Fruit fly (Drosophila melanogaster): Measurements from ENCODE around the gene Mkrn1.

The Mkrn1 gene

dm6 chr3L:21538893-21539244 lies 5.4 kb upstream of the Mkrn1 start:
- TF ChIP-seq fd96Ca (GFP tag; IDR thresholded peaks at IDR 0.05), result no peak
- no peak for TF ChIP-seq CG8159 (tag; optimal IDR thresholded peaks at IDR 0.05)
- no peak for TF ChIP-seq CG4496 (GFP tag; IDR thresholded peaks at IDR 0.05)
- no peak for TF ChIP-seq Pif1B (GFP tag; optimal IDR thresholded peaks at IDR 0.05)
- no peak for TF ChIP-seq CG13204 (GFP tag; optimal IDR thresholded peaks at IDR 0.05)
- TF ChIP-seq CG34367 (tag; optimal IDR thresholded peaks at IDR 0.05), result no peak

- TF ChIP-seq CG14655 (GFP tag; optimal IDR thresholded peaks at IDR 0.05), result no peak
- no peak for TF ChIP-seq Pif1B (GFP tag; optimal IDR thresholded peaks at IDR 0.05)
- TF ChIP-seq CG4496 (GFP tag; IDR thresholded peaks at IDR 0.05), result no peak
- TF ChIP-seq CG34367 (tag; optimal IDR thresholded peaks at IDR 0.05), result no peak
- no peak for TF ChIP-seq gl (tag; optimal IDR thresholded peaks at IDR 0.05)
- peak; percentile 63 for TF ChIP-seq EcR (GFP tag; optimal IDR thresholded peaks at IDR 0.05)
- no peak for TF ChIP-seq CG10348 (GFP tag; IDR thresholded peaks at IDR 0.05)
- TF ChIP-seq CG8159 (tag; optimal IDR thresholded peaks at IDR 0.05), result no peak
- TF ChIP-seq CG8301 (tag; optimal IDR thresholded peaks at IDR 0.05), result no peak
- TF ChIP-seq D1 (tag; optimal IDR thresholded peaks at IDR 0.05), result peak; percentile 27
- TF ChIP-seq CG17806 (tag; optimal IDR thresholded peaks at IDR 0.05), result no peak
- no peak for TF ChIP-seq Pif1A (GFP tag; optimal IDR thresholded peaks at IDR 0.05)
- no peak for TF ChIP-seq CG13204 (GFP tag; optimal IDR thresholded peaks at IDR 0.05)
- TF ChIP-seq fd96Ca (GFP tag; IDR thresholded peaks at IDR 0.05), result no peak
- peak; percentile 6 for TF ChIP-seq Snoo (tag; optimal IDR thresholded peaks at IDR 0.05)
- no peak for TF ChIP-seq rn (GFP tag; IDR thresholded peaks at IDR 0.05)
- TF ChIP-seq Ets98B (GFP tag; IDR thresholded peaks at IDR 0.05), result no peak
Observed at dm6 chr3L:21536857-21537256, 3.3 kb upstream of the Mkrn1 start, which contains the start of gene Rpn10. Gene Rpn10, plus strand, starts transcription at chr3L:21537000.

DNA sequence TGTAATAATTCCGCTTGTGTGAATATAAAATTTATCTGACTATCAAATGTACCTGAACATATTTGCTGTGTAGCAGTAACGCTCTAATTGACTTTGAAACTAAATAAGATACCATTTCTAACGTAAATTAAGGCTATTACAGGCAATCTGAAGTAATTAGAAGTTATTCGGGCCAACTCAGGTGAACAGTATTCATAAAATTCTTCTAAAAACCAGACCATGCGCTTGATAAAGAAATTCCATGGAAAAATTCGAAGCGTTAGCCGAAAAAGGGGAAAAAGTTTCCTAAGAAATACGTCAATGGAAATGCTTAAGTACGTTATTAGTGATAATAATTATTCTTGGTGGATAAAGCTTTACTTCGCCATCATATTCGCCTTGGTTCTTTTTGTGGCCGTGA lies 847 bp upstream of the Mkrn1 start, which contains the start of gene ppk5:
TSS of gene ppk5 (plus strand) at position 301 of the 400 bp plus-strand sequence.
- TF ChIP-seq CG17806 (tag; optimal IDR thresholded peaks at IDR 0.05) (no peak), Pif1A (GFP tag; optimal IDR thresholded peaks at IDR 0.05) (no peak), Pif1B (GFP tag; optimal IDR thresholded peaks at IDR 0.05) (no peak), CG8301 (tag; optimal IDR thresholded peaks at IDR 0.05) (no peak), D1 (tag; optimal IDR thresholded peaks at IDR 0.05) (no peak), CG4496 (GFP tag; IDR thresholded peaks at IDR 0.05) (no peak), CG8159 (tag; optimal IDR thresholded peaks at IDR 0.05) (no peak), CG13204 (GFP tag; optimal IDR thresholded peaks at IDR 0.05) (no peak), CG32121 (GFP tag; IDR thresholded peaks at IDR 0.05) (no peak), fd96Ca (GFP tag; IDR thresholded peaks at IDR 0.05) (no peak), gl (tag; optimal IDR thresholded peaks at IDR 0.05) (no peak), Ets98B (GFP tag; IDR thresholded peaks at IDR 0.05) (no peak), CG9948 (tag; optimal IDR thresholded peaks at IDR 0.05) (no peak), CG14655 (GFP tag; optimal IDR thresholded peaks at IDR 0.05) (no peak), CG15710 (tag; optimal IDR thresholded peaks at IDR 0.05) (no peak), rn (GFP tag; IDR thresholded peaks at IDR 0.05) (no peak)

DNA sequence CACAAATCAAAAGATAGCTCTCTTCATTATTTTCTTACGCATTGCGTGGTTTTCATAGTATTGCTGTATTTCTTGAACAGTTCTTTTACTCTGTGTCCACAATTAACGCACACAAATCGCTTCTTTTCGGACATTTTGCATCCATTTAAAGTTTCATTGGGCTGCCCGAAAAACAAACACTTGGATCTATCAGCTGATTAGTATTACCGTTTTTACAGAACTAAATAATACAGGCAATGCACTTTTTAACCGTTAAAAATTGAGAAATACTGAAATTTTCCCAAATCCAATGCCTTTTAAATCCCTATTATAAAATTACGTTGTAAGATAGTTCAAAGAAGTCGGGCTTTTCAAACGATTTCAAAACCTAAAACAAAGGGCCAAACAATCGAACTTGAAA lies 4.4 kb downstream of the Mkrn1 start, which contains the start of gene Arv1:
TSS of gene Arv1 (minus strand) at position 226 of the 400 bp plus-strand sequence.
- TF ChIP-seq gl (tag; optimal IDR thresholded peaks at IDR 0.05), result no peak
- TF ChIP-seq fd96Ca (GFP tag; IDR thresholded peaks at IDR 0.05), result no peak
- no peak for TF ChIP-seq CG17806 (tag; optimal IDR thresholded peaks at IDR 0.05)
- no peak for TF ChIP-seq CG10348 (GFP tag; IDR thresholded peaks at IDR 0.05)
- TF ChIP-seq D1 (tag; optimal IDR thresholded peaks at IDR 0.05), result no peak
- no peak for TF ChIP-seq CG12605 (GFP tag; IDR thresholded peaks at IDR 0.05)
- TF ChIP-seq CG14655 (GFP tag; optimal IDR thresholded peaks at IDR 0.05), result no peak
- no peak for TF ChIP-seq CG8301 (tag; optimal IDR thresholded peaks at IDR 0.05)
- TF ChIP-seq rn (GFP tag; IDR thresholded peaks at IDR 0.05), result no peak

DNA sequence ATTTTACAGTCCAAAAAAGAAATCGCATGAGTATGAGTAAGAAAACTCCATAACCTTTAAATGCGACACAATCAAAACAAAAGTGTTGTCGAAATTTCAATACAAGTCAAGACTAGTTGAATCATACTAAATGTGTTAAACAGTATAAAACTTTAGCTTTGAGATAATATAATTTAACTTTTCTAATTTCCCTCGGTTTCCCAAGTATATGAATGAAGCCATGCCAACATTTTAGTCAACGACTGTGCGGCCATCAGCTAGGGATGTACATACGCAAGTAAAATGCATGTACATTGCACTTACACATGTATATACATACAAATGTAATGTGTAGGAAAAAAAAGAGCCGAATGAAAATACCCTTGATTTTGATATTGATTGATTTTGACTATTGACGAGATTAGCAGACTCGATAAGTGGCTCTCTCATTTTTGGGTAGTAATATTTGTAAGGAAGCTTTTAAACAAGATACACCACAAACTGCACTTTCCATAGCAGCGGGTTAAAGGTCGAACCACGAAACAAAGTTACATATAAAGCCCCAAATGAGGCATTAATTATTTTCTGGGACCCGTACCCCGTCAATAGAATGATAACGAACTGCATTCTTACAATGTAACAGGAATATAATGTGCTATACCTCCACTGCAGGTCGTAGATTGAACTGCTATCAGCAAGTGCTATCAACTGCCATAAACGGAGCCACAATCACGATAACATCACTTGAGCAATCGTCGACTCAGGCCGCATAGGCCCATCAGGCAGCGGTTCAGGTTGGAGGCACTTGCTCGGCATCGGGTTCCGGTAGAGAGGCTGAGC lies 9.2 kb downstream of the Mkrn1 start:
- TF ChIP-seq CG32121 (GFP tag; IDR thresholded peaks at IDR 0.05) (peak; percentile 67), gl (tag; optimal IDR thresholded peaks at IDR 0.05) (no peak), Pif1B (GFP tag; optimal IDR thresholded peaks at IDR 0.05) (peak; percentile 54), CG14655 (GFP tag; optimal IDR thresholded peaks at IDR 0.05) (no peak), Ets98B (GFP tag; IDR thresholded peaks at IDR 0.05) (peak; percentile 60), CG9948 (tag; optimal IDR thresholded peaks at IDR 0.05) (peak; percentile 4), Snoo (tag; optimal IDR thresholded peaks at IDR 0.05) (peak; percentile 16), fd96Ca (GFP tag; IDR thresholded peaks at IDR 0.05) (no peak), CG8301 (tag; optimal IDR thresholded peaks at IDR 0.05) (peak; percentile 44), CG17806 (tag; optimal IDR thresholded peaks at IDR 0.05) (peak; percentile 38), CG4496 (GFP tag; IDR thresholded peaks at IDR 0.05) (no peak; the same call in 2 of the 3 replicates), CG10348 (GFP tag; IDR thresholded peaks at IDR 0.05) (no peak), EcR (GFP tag; optimal IDR thresholded peaks at IDR 0.05) (no peak), CG8159 (tag; optimal IDR thresholded peaks at IDR 0.05) (no peak), CG15710 (tag; optimal IDR thresholded peaks at IDR 0.05) (peak; percentile 33)
